Fruit fly (Drosophila melanogaster): ENCODE data around the gene Rev1.

The Rev1 gene

dm6 chr3L:629916-630663 lies 24.1 kb upstream of the Rev1 start (continued):
- TF ChIP-seq Eip74EF (GFP tag; optimal IDR thresholded peaks at IDR 0.05) (no peak), Doc2 (GFP tag; IDR thresholded peaks at IDR 0.05) (no peak), ham (GFP tag; IDR thresholded peaks at IDR 0.05) (no peak), trh (GFP tag; optimal IDR thresholded peaks at IDR 0.05) (no peak), Kr (GFP tag; optimal IDR thresholded peaks at IDR 0.05) (no peak), Dref (GFP tag; IDR thresholded peaks at IDR 0.05) (no peak), HmgZ (tag; optimal IDR thresholded peaks at IDR 0.05) (peak; percentile 9), CG2875 (GFP tag; optimal IDR thresholded peaks at IDR 0.05) (no peak), CG1832 (GFP tag; optimal IDR thresholded peaks at IDR 0.05) (no peak), Sry-δ (GFP tag; optimal IDR thresholded peaks at IDR 0.05) (no peak), CG10565 (GFP tag; optimal IDR thresholded peaks at IDR 0.05) (no peak), hth (optimal IDR thresholded peaks at IDR 0.05) (no peak), CG8359 (GFP tag; optimal IDR thresholded peaks at IDR 0.05; ENCODE audit: borderline replicate concordance) (no peak), CG16779 (GFP tag; IDR thresholded peaks at IDR 0.05) (0 out of 2 replicates have a peak, but pooled peaks have one; percentile 17), Lim3 (GFP tag; IDR thresholded peaks at IDR 0.05) (no peak), H2.0 (GFP tag; IDR thresholded peaks at IDR 0.05) (0 out of 2 replicates have a peak, but pooled peaks have one; percentile 24), CG31441 (GFP tag; IDR thresholded peaks at IDR 0.05) (no peak), CG8924 (tag; optimal IDR thresholded peaks at IDR 0.05) (peak; percentile 19), HLH4C (GFP tag; IDR thresholded peaks at IDR 0.05; ENCODE audit: partially characterized antibody) (no peak), Med (GFP tag) (peak; percentile 72), CG12942 (GFP tag; optimal IDR thresholded peaks at IDR 0.05) (no peak), Hr78 (GFP tag; optimal IDR thresholded peaks at IDR 0.05) (no peak), row (GFP tag; IDR thresholded peaks at IDR 0.05) (peak; percentile 87), CG17186 (GFP tag; optimal IDR thresholded peaks at IDR 0.05) (no peak), CG11504 (tag; optimal IDR thresholded peaks at IDR 0.05) (peak; percentile 60), CG4424 (GFP tag; optimal IDR thresholded peaks at IDR 0.05) (peak; percentile 49), D19B (GFP tag; optimal IDR thresholded peaks at IDR 0.05) (no peak), CG1792 (GFP tag; optimal IDR thresholded peaks at IDR 0.05) (no peak), Hr51 (GFP tag; optimal IDR thresholded peaks at IDR 0.05) (peak; percentile 26 to 33), CG11085 (GFP tag; IDR thresholded peaks at IDR 0.05) (peak; percentile 28; the same call in 1 of the 2 replicates), Pdp1 (GFP tag; optimal IDR thresholded peaks at IDR 0.05) (peak in 1 of 2 experiments; percentile 86), CG10979 (tag; optimal IDR thresholded peaks at IDR 0.05) (peak; percentile 29), CG4730 (GFP tag; IDR thresholded peaks at IDR 0.05) (no peak), Ravus (GFP tag; IDR thresholded peaks at IDR 0.05) (no peak), CG5953 (GFP tag; IDR thresholded peaks at IDR 0.05) (peak; percentile 51; the same call in 1 of the 2 replicates), her (GFP tag; optimal IDR thresholded peaks at IDR 0.05) (no peak), sd (tag; optimal IDR thresholded peaks at IDR 0.05) (no peak), emc (GFP tag; optimal IDR thresholded peaks at IDR 0.05) (no peak), CG7928 (GFP tag; optimal IDR thresholded peaks at IDR 0.05) (no peak), Hmr (GFP tag; optimal IDR thresholded peaks at IDR 0.05) (peak; percentile 14), al (GFP tag; IDR thresholded peaks at IDR 0.05) (peak; percentile 62), otp (GFP tag; IDR thresholded peaks at IDR 0.05) (peak; percentile 49; the same call in 2 of the 3 replicates), fd64A (GFP tag; optimal IDR thresholded peaks at IDR 0.05) (no peak), Tbp (GFP tag; optimal IDR thresholded peaks at IDR 0.05) (no peak), chinmo (GFP tag; IDR thresholded peaks at IDR 0.05; ENCODE audit: partially characterized antibody) (no peak), ap (GFP tag; IDR thresholded peaks at IDR 0.05) (0 out of 2 replicates have a peak, but pooled peaks have one; percentile 45), CG15011 (GFP tag; optimal IDR thresholded peaks at IDR 0.05) (no peak), nmo (GFP tag; optimal IDR thresholded peaks at IDR 0.05) (peak; percentile 18), Antp (GFP tag; optimal IDR thresholded peaks at IDR 0.05) (no peak)
